ENCODE assay signal across 1 fruit fly cellular context in the genomic region with DNA sequence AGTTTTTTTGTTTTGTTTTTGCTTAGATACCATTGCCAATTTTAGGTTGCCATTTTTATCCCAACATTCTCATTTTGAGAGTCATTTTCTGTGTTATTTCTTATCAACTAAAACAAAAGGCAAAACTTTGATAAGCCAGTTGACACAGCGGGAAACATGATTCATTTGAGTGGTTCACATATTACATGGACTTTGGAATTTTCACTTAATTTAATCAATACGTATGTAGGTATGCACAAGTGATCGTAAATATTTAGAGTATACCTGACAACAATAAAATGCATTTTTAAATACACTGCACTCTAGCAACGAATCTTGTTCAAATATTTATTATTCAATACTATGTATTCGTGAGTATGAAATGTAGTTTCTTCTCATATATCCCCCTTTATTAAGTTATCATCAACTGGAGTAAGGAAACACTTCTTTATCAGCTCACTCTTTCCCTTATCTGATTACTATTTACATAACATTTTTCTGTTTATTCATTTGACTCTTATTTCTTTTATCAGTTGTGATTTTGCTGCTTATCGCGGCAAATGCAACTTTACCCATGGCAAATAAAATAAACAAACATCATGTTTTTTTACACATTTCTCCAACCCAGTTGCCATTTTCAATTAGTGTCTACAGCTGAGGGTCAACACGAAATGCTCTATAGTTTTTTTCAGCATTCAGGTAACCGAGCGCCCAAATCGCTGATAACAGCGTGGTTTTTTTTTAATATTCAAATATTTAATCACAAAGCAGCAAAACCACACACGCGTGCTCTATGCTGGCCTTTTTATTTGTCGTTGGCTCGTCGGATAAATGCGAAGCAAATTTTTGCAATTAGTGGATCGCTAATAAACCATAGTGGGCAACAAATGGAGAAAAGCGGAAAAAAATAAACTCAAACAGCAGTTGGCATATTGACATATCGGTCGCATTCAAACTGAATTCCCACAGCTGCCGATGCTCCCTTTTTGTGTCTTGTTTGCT.
A peak's percentile ranks its signal among the peaks of the same experiment; 100 is the strongest.
TF ChIP-seq lines count a peak whose summit lies in the region.

No protein-coding gene starts in this region.

TF ChIP-seq in whole organism, embryonic, 481 proteins besides CTCF, POLR2A, EP300 and RAD21 (continued from another document and continues in another):
- no peak for TF ChIP-seq maf-S (GFP tag; optimal IDR thresholded peaks at IDR 0.05; lab: Kevin White, UChicago)
- TF ChIP-seq HmgD (GFP tag; optimal IDR thresholded peaks at IDR 0.05; lab: Kevin White, UChicago): no peak
- TF ChIP-seq CG18764 (GFP tag; optimal IDR thresholded peaks at IDR 0.05; lab: Kevin White, UChicago): no peak
- no peak for TF ChIP-seq CG16813 (GFP tag; IDR thresholded peaks at IDR 0.05; lab: Robert Waterston, UW; ENCODE audit: partially characterized antibody)
- TF ChIP-seq stc (GFP tag; IDR thresholded peaks at IDR 0.05; lab: Robert Waterston, UW): no peak; the same call in 1 of the 2 replicates
- no peak for TF ChIP-seq CG18619 (GFP tag; optimal IDR thresholded peaks at IDR 0.05; lab: Kevin White, UChicago)
- no peak for TF ChIP-seq crc (GFP tag; optimal IDR thresholded peaks at IDR 0.05; lab: Kevin White, UChicago)
- TF ChIP-seq zfh2 (GFP tag; optimal IDR thresholded peaks at IDR 0.05; lab: Kevin White, UChicago): no peak
- no peak for TF ChIP-seq br (optimal IDR thresholded peaks at IDR 0.05; lab: Kevin White, UChicago)
- TF ChIP-seq Hsf (GFP tag; optimal IDR thresholded peaks at IDR 0.05; lab: Kevin White, UChicago): peak; percentile 2
- TF ChIP-seq CG6272 (GFP tag; IDR thresholded peaks at IDR 0.05; lab: Robert Waterston, UW): no peak
- TF ChIP-seq CG17361 (GFP tag; IDR thresholded peaks at IDR 0.05; lab: Robert Waterston, UW): no peak
- TF ChIP-seq schlank (tag; optimal IDR thresholded peaks at IDR 0.05; lab: Kevin White, UChicago): no peak
- TF ChIP-seq CG30431 (GFP tag; optimal IDR thresholded peaks at IDR 0.05; lab: Kevin White, UChicago): no peak
- no peak for TF ChIP-seq sens-2 (GFP tag; IDR thresholded peaks at IDR 0.05; lab: Robert Waterston, UW)
- no peak for TF ChIP-seq h (optimal IDR thresholded peaks at IDR 0.05; lab: Kevin White, UChicago)
- no peak for TF ChIP-seq Atf6 (GFP tag; IDR thresholded peaks at IDR 0.05; lab: Robert Waterston, UW)
- no peak for TF ChIP-seq CG4282 (GFP tag; optimal IDR thresholded peaks at IDR 0.05; lab: Kevin White, UChicago)
- TF ChIP-seq Oli (tag; optimal IDR thresholded peaks at IDR 0.05; lab: Kevin White, UChicago): no peak
- TF ChIP-seq Side (GFP tag; optimal IDR thresholded peaks at IDR 0.05; lab: Kevin White, UChicago): no peak
- TF ChIP-seq Mes4 (GFP tag; optimal IDR thresholded peaks at IDR 0.05; lab: Kevin White, UChicago): no peak
- no peak for TF ChIP-seq da (GFP tag; optimal IDR thresholded peaks at IDR 0.05; lab: Kevin White, UChicago)
- TF ChIP-seq CG31365 (tag; optimal IDR thresholded peaks at IDR 0.05; lab: Kevin White, UChicago): no peak
- no peak for TF ChIP-seq CG13287 (GFP tag; IDR thresholded peaks at IDR 0.05; lab: Robert Waterston, UW; ENCODE audit: partially characterized antibody)
- peak; percentile 44 for TF ChIP-seq CG10209 (GFP tag; optimal IDR thresholded peaks at IDR 0.05; lab: Kevin White, UChicago)
- peak; percentile 46 for TF ChIP-seq sqz (GFP tag; optimal IDR thresholded peaks at IDR 0.05; lab: Kevin White, UChicago)
- peak; percentile 13; the same call in 1 of the 2 replicates for TF ChIP-seq CG31441 (GFP tag; IDR thresholded peaks at IDR 0.05; lab: Robert Waterston, UW)
- TF ChIP-seq CG9876 (GFP tag; optimal IDR thresholded peaks at IDR 0.05; lab: Kevin White, UChicago): no peak
- no peak for TF ChIP-seq usp (GFP tag; optimal IDR thresholded peaks at IDR 0.05; lab: Kevin White, UChicago)
- no peak for TF ChIP-seq unc-4 (GFP tag; IDR thresholded peaks at IDR 0.05; lab: Robert Waterston, UW; ENCODE audit: partially characterized antibody)
- no peak for TF ChIP-seq CG10565 (GFP tag; optimal IDR thresholded peaks at IDR 0.05; lab: Kevin White, UChicago)
- no peak for TF ChIP-seq Tbp (GFP tag; optimal IDR thresholded peaks at IDR 0.05; lab: Kevin White, UChicago)
- no peak for TF ChIP-seq bbx (GFP tag; IDR thresholded peaks at IDR 0.05; lab: Robert Waterston, UW; ENCODE audit: partially characterized antibody)
- TF ChIP-seq CG10543 (GFP tag; optimal IDR thresholded peaks at IDR 0.05; lab: Kevin White, UChicago): peak; percentile 14
- no peak for TF ChIP-seq Bgb (GFP tag; IDR thresholded peaks at IDR 0.05; lab: Robert Waterston, UW; ENCODE audit: partially characterized antibody)
- TF ChIP-seq inv (GFP tag; IDR thresholded peaks at IDR 0.05; lab: Robert Waterston, UW; ENCODE audit: partially characterized antibody): no peak
- no peak for TF ChIP-seq wdn (GFP tag; IDR thresholded peaks at IDR 0.05; lab: Robert Waterston, UW)
- no peak for TF ChIP-seq CG4404 (GFP tag; IDR thresholded peaks at IDR 0.05; lab: Robert Waterston, UW)
- no peak for TF ChIP-seq CG8478 (optimal IDR thresholded peaks at IDR 0.05; lab: Kevin White, UChicago)
- TF ChIP-seq CG10959 (GFP tag; IDR thresholded peaks at IDR 0.05; lab: Robert Waterston, UW): no peak
- TF ChIP-seq bigmax (GFP tag; optimal IDR thresholded peaks at IDR 0.05; lab: Kevin White, UChicago): no peak
- no peak for TF ChIP-seq CG11085 (GFP tag; IDR thresholded peaks at IDR 0.05; lab: Robert Waterston, UW)
- no peak for TF ChIP-seq CG30403 (GFP tag; optimal IDR thresholded peaks at IDR 0.05; lab: Kevin White, UChicago)
- TF ChIP-seq jigr1 (GFP tag; IDR thresholded peaks at IDR 0.05; lab: Robert Waterston, UW): no peak
- no peak for TF ChIP-seq CG12942 (GFP tag; optimal IDR thresholded peaks at IDR 0.05; lab: Kevin White, UChicago)
- TF ChIP-seq E2f1 (GFP tag; IDR thresholded peaks at IDR 0.05; lab: Robert Waterston, UW): no peak
- TF ChIP-seq CG17829 (tag; optimal IDR thresholded peaks at IDR 0.05; lab: Kevin White, UChicago): no peak
- TF ChIP-seq Myb (GFP tag; optimal IDR thresholded peaks at IDR 0.05; lab: Kevin White, UChicago): no peak
- no peak for TF ChIP-seq abd-A (tag; optimal IDR thresholded peaks at IDR 0.05; lab: Kevin White, UChicago)
- no peak for TF ChIP-seq sd (tag; optimal IDR thresholded peaks at IDR 0.05; lab: Kevin White, UChicago)
- TF ChIP-seq CG2889 (GFP tag; IDR thresholded peaks at IDR 0.05; lab: Robert Waterston, UW): no peak
- no peak for TF ChIP-seq gsb (GFP tag; IDR thresholded peaks at IDR 0.05; lab: Robert Waterston, UW)
- no peak for TF ChIP-seq emc (GFP tag; optimal IDR thresholded peaks at IDR 0.05; lab: Kevin White, UChicago)
- no peak for TF ChIP-seq CG9437 (GFP tag; optimal IDR thresholded peaks at IDR 0.05; lab: Kevin White, UChicago)
- TF ChIP-seq fd64A (GFP tag; optimal IDR thresholded peaks at IDR 0.05; lab: Kevin White, UChicago): peak; percentile 12
- no peak for TF ChIP-seq vnd (GFP tag; IDR thresholded peaks at IDR 0.05; lab: Robert Waterston, UW; ENCODE audit: partially characterized antibody)
- TF ChIP-seq dmrt99B (tag; optimal IDR thresholded peaks at IDR 0.05; lab: Kevin White, UChicago): peak; percentile 8
- TF ChIP-seq Stat92E (GFP tag; optimal IDR thresholded peaks at IDR 0.05; lab: Kevin White, UChicago): no peak
- peak; percentile 32 for TF ChIP-seq CG12071 (GFP tag; optimal IDR thresholded peaks at IDR 0.05; lab: Kevin White, UChicago)
- no peak for TF ChIP-seq CG16863 (GFP tag; optimal IDR thresholded peaks at IDR 0.05; lab: Kevin White, UChicago)
- TF ChIP-seq CG7987 (GFP tag; optimal IDR thresholded peaks at IDR 0.05; lab: Kevin White, UChicago): peak; percentile 3
- peak; percentile 59 for TF ChIP-seq CG8924 (tag; optimal IDR thresholded peaks at IDR 0.05; lab: Kevin White, UChicago)
- TF ChIP-seq gt (GFP tag; IDR thresholded peaks at IDR 0.05; lab: Robert Waterston, UW): no peak
- TF ChIP-seq CG11456 (GFP tag; IDR thresholded peaks at IDR 0.05; lab: Robert Waterston, UW): no peak
- TF ChIP-seq CG15696 (tag; optimal IDR thresholded peaks at IDR 0.05; lab: Kevin White, UChicago): peak; percentile 84
- TF ChIP-seq Camta (GFP tag; optimal IDR thresholded peaks at IDR 0.05; lab: Kevin White, UChicago): no peak
- no peak; the same call in 1 of the 2 replicates for TF ChIP-seq onecut (GFP tag; IDR thresholded peaks at IDR 0.05; lab: Robert Waterston, UW)
- no peak for TF ChIP-seq chinmo (GFP tag; IDR thresholded peaks at IDR 0.05; lab: Robert Waterston, UW; ENCODE audit: partially characterized antibody)
- TF ChIP-seq gcm2 (GFP tag; optimal IDR thresholded peaks at IDR 0.05; lab: Kevin White, UChicago): no peak
- no peak for TF ChIP-seq H15 (GFP tag; IDR thresholded peaks at IDR 0.05; lab: Robert Waterston, UW)
- no peak for TF ChIP-seq CG34422 (GFP tag; IDR thresholded peaks at IDR 0.05; lab: Robert Waterston, UW)
- TF ChIP-seq CG4360 (GFP tag; IDR thresholded peaks at IDR 0.05; lab: Robert Waterston, UW): no peak
- no peak for TF ChIP-seq insv (GFP tag; optimal IDR thresholded peaks at IDR 0.05; lab: Kevin White, UChicago)
- no peak for TF ChIP-seq her (GFP tag; optimal IDR thresholded peaks at IDR 0.05; lab: Kevin White, UChicago)
- no peak for TF ChIP-seq ttk (GFP tag; IDR thresholded peaks at IDR 0.05; lab: Robert Waterston, UW)
- TF ChIP-seq Adf1 (GFP tag; IDR thresholded peaks at IDR 0.05; lab: Robert Waterston, UW): no peak
- no peak for TF ChIP-seq trh (GFP tag; optimal IDR thresholded peaks at IDR 0.05; lab: Kevin White, UChicago)
- no peak for TF ChIP-seq ab (GFP tag; optimal IDR thresholded peaks at IDR 0.05; lab: Kevin White, UChicago)
- no peak for TF ChIP-seq Mrtf (GFP tag; IDR thresholded peaks at IDR 0.05; lab: Robert Waterston, UW)
- TF ChIP-seq CG10267 (tag; optimal IDR thresholded peaks at IDR 0.05; lab: Kevin White, UChicago): peak; percentile 8
- TF ChIP-seq ara (GFP tag; IDR thresholded peaks at IDR 0.05; lab: Robert Waterston, UW): no peak
- no peak; the same call in none of the 2 replicates for TF ChIP-seq Xrp1 (GFP tag; IDR thresholded peaks at IDR 0.05; lab: Robert Waterston, UW)
- TF ChIP-seq Nf-YB (GFP tag; optimal IDR thresholded peaks at IDR 0.05; lab: Kevin White, UChicago): peak; percentile 17
- peak; percentile 49; the same call in 1 of the 3 replicates for TF ChIP-seq ci (GFP tag; IDR thresholded peaks at IDR 0.05; lab: Robert Waterston, UW)
- no peak for TF ChIP-seq Scr (GFP tag; IDR thresholded peaks at IDR 0.05; lab: Robert Waterston, UW; ENCODE audit: partially characterized antibody)
- peak in 1 of 3 experiments; percentile 54 for TF ChIP-seq lola (GFP tag; optimal IDR thresholded peaks at IDR 0.05; lab: Kevin White, UChicago)
- no peak for TF ChIP-seq luna (GFP tag; optimal IDR thresholded peaks at IDR 0.05; lab: Kevin White, UChicago)
- TF ChIP-seq C15 (GFP tag; IDR thresholded peaks at IDR 0.05; lab: Robert Waterston, UW): no peak
- TF ChIP-seq disco-r (GFP tag; optimal IDR thresholded peaks at IDR 0.05; lab: Kevin White, UChicago): no peak
- no peak for TF ChIP-seq CHES-1-like (GFP tag; optimal IDR thresholded peaks at IDR 0.05; lab: Kevin White, UChicago)
- TF ChIP-seq CG33213 (GFP tag; optimal IDR thresholded peaks at IDR 0.05; lab: Kevin White, UChicago): no peak
- no peak for TF ChIP-seq bcd (GFP tag; optimal IDR thresholded peaks at IDR 0.05; lab: Kevin White, UChicago)
- TF ChIP-seq salm (tag; optimal IDR thresholded peaks at IDR 0.05; lab: Kevin White, UChicago): no peak
- no peak for TF ChIP-seq Hr3 (GFP tag; optimal IDR thresholded peaks at IDR 0.05; lab: Kevin White, UChicago)
- TF ChIP-seq CG9797 (GFP tag; optimal IDR thresholded peaks at IDR 0.05; lab: Kevin White, UChicago): no peak
- TF ChIP-seq pnt (GFP tag; optimal IDR thresholded peaks at IDR 0.05; lab: Kevin White, UChicago): no peak
- TF ChIP-seq ash1 (GFP tag; optimal IDR thresholded peaks at IDR 0.05; lab: Kevin White, UChicago): no peak
- no peak for TF ChIP-seq HmgZ (tag; optimal IDR thresholded peaks at IDR 0.05; lab: Kevin White, UChicago)
- TF ChIP-seq CG2129 (GFP tag; IDR thresholded peaks at IDR 0.05; lab: Robert Waterston, UW; ENCODE audit: partially characterized antibody): no peak
- no peak for TF ChIP-seq CkIIα-i1 (GFP tag; IDR thresholded peaks at IDR 0.05; lab: Robert Waterston, UW)
- no peak for TF ChIP-seq tio (GFP tag; optimal IDR thresholded peaks at IDR 0.05; lab: Kevin White, UChicago)
- TF ChIP-seq YL-1 (GFP tag; optimal IDR thresholded peaks at IDR 0.05; lab: Kevin White, UChicago): peak; percentile 18
- TF ChIP-seq kah (GFP tag; optimal IDR thresholded peaks at IDR 0.05; lab: Kevin White, UChicago): no peak
- TF ChIP-seq Max (GFP tag; optimal IDR thresholded peaks at IDR 0.05; lab: Kevin White, UChicago): no peak
- peak; percentile 39 for TF ChIP-seq Hmr (GFP tag; optimal IDR thresholded peaks at IDR 0.05; lab: Kevin White, UChicago)
- TF ChIP-seq CG30020 (tag; optimal IDR thresholded peaks at IDR 0.05; lab: Kevin White, UChicago): no peak
- no peak for TF ChIP-seq tin (GFP tag; optimal IDR thresholded peaks at IDR 0.05; lab: Kevin White, UChicago)
- no peak for TF ChIP-seq stwl (tag; optimal IDR thresholded peaks at IDR 0.05; lab: Kevin White, UChicago)
- no peak for TF ChIP-seq MBD-R2 (GFP tag; IDR thresholded peaks at IDR 0.05; lab: Robert Waterston, UW)
- no peak for TF ChIP-seq danr (GFP tag; IDR thresholded peaks at IDR 0.05; lab: Robert Waterston, UW)
- TF ChIP-seq phol (tag; optimal IDR thresholded peaks at IDR 0.05; lab: Kevin White, UChicago): no peak
- no peak for TF ChIP-seq Xbp1 (GFP tag; optimal IDR thresholded peaks at IDR 0.05; lab: Kevin White, UChicago)
- no peak for TF ChIP-seq eyg (GFP tag; optimal IDR thresholded peaks at IDR 0.05; lab: Kevin White, UChicago)
- no peak for TF ChIP-seq unpg (GFP tag; optimal IDR thresholded peaks at IDR 0.05; lab: Kevin White, UChicago)
- TF ChIP-seq cato (GFP tag; optimal IDR thresholded peaks at IDR 0.05; lab: Kevin White, UChicago; ENCODE audit: borderline replicate concordance): no peak
- no peak for TF ChIP-seq en (GFP tag; optimal IDR thresholded peaks at IDR 0.05; lab: Kevin White, UChicago)
- no peak for TF ChIP-seq CG15073 (GFP tag; optimal IDR thresholded peaks at IDR 0.05; lab: Kevin White, UChicago)
- TF ChIP-seq CG6854 (GFP tag; optimal IDR thresholded peaks at IDR 0.05; lab: Kevin White, UChicago): no peak
- TF ChIP-seq BtbVII (GFP tag; optimal IDR thresholded peaks at IDR 0.05; lab: Kevin White, UChicago): peak; percentile 42
- no peak for TF ChIP-seq dysf (GFP tag; IDR thresholded peaks at IDR 0.05; lab: Robert Waterston, UW)
- TF ChIP-seq crol (GFP tag; IDR thresholded peaks at IDR 0.05; lab: Robert Waterston, UW): no peak
- TF ChIP-seq HLH54F (GFP tag; optimal IDR thresholded peaks at IDR 0.05; lab: Kevin White, UChicago): no peak
- no peak for TF ChIP-seq Hey (tag; optimal IDR thresholded peaks at IDR 0.05; lab: Kevin White, UChicago)
- TF ChIP-seq CG10274 (GFP tag; optimal IDR thresholded peaks at IDR 0.05; lab: Kevin White, UChicago): no peak
- TF ChIP-seq Eip74EF (GFP tag; optimal IDR thresholded peaks at IDR 0.05; lab: Kevin White, UChicago): peak in 1 of 2 experiments; percentile 9
